Worm (Caenorhabditis elegans): ENCODE measurements around the gene hum-8.

hum-8 gene

DNA sequence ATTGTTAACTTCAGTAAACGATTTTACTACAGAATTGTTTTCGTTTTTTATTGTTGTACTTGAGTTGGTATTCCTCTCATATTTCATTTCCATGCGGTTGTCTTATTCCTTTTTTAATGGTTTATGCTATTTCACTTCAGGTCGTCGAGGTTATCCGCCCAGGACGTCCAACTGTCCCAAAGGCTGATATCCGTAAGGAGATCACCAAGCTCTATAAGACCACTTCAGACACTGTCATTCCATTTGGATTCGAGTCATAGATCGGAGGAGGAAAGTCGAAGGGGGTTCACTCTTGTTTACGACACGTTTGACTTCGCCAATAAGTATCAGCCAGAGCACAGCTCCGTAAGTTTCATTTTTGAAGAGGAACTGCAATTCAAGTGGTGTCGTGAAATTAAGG is 53.8 kb downstream of the hum-8 start, which contains the start of gene T07A9.14:
TSS of gene T07A9.14 (plus strand) at position 124 of the 400 bp plus-strand sequence.
- TF ChIP-seq sdc-2 (tag; optimal IDR thresholded peaks at IDR 0.05) = no peak

DNA sequence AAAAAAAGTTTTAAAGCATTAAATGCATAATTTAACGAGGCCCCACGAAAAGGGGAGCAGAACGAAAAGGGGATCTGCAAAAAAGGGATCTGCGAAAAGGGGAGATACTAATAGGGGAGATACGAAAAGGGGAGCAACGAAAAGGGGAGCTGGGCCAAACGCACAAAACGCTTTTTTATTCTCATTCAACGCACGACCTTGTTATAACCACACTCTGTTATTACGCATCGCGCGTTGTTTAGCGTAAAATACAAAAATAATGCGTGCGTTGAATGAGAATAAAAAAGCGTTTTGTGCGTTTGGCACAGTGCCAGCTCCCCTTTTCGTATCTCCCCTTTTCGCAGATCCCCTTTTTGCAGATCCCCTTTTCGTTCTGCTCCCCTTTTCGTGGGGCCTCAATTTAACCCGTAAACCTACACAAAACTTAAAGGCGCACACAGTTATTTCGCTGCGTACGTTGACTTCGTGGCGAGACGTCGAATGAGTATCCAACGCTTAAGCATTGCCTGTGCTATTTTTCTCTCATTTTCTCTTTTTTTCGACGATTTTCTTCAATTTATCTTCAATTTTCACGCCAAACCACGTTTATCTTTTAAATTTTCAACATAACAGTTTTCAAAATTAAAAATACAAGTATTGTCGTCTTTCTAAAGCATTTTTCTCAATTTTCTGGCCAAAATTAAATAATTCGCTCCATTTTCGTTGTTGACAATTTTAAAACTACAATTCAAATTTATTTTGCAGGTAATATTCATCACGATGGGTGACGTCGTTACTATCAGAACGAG is 55.0 kb downstream of the hum-8 start, which contains the start of gene rps-24:
TSS of gene rps-24 (plus strand) at position 738 of the 788 bp plus-strand sequence.
- TF ChIP-seq ref-2 (tag; optimal IDR thresholded peaks at IDR 0.05) (peak; percentile 97), pax-1 (tag; optimal IDR thresholded peaks at IDR 0.05) (peak; percentile 10), pha-2 (tag; optimal IDR thresholded peaks at IDR 0.05) (peak; percentile 33), ceh-19 (GFP tag; optimal IDR thresholded peaks at IDR 0.05) (peak; percentile 85), elt-2 (tag; optimal IDR thresholded peaks at IDR 0.05) (peak; percentile 78), fkh-6 (tag; optimal IDR thresholded peaks at IDR 0.05) (peak; percentile 86), zip-5 (tag; optimal IDR thresholded peaks at IDR 0.05) (peak; percentile 91), ceh-18 (tag; optimal IDR thresholded peaks at IDR 0.05) (peak; percentile 97), ceh-48 (tag; optimal IDR thresholded peaks at IDR 0.05) (peak; percentile 63), mec-3 (tag; optimal IDR thresholded peaks at IDR 0.05; ENCODE audit: borderline replicate concordance) (peak; percentile 98), ceh-45 (GFP tag; IDR thresholded peaks at IDR 0.05) (peak; percentile 68), ceh-2 (tag; optimal IDR thresholded peaks at IDR 0.05) (peak; percentile 98), hlh-30 (tag; optimal IDR thresholded peaks at IDR 0.05; ENCODE audit: insufficient read depth) (peak; percentile 26), hlh-15 (tag; optimal IDR thresholded peaks at IDR 0.05) (peak; percentile 75), C38D4.7 (GFP tag; optimal IDR thresholded peaks at IDR 0.05) (peak; percentile 51), unc-3 (GFP tag; conservative IDR thresholded peaks at IDR 0.05) (peak; percentile 69), unc-3 (tag; optimal IDR thresholded peaks at IDR 0.05) (peak; percentile 81), pros-1 (tag; optimal IDR thresholded peaks at IDR 0.05) (peak; percentile 22), gmeb-2 (tag; optimal IDR thresholded peaks at IDR 0.05) (peak; percentile 36), K02D7.2 (tag; optimal IDR thresholded peaks at IDR 0.05) (peak; percentile 50), ceh-24 (tag; optimal IDR thresholded peaks at IDR 0.05) (peak; percentile 31), sox-4 (tag; optimal IDR thresholded peaks at IDR 0.05) (peak; percentile 60), ceh-14 (tag; optimal IDR thresholded peaks at IDR 0.05) (peak; percentile 98), pqm-1 (tag; optimal IDR thresholded peaks at IDR 0.05) (peak; percentile 97), fax-1 (tag; optimal IDR thresholded peaks at IDR 0.05) (peak; percentile 93), dve-1 (tag; optimal IDR thresholded peaks at IDR 0.05) (peak; percentile 61), ets-4 (tag; optimal IDR thresholded peaks at IDR 0.05) (peak; percentile 96), ceh-34 (tag; optimal IDR thresholded peaks at IDR 0.05) (peak; percentile 97), ceh-6 (GFP tag; optimal IDR thresholded peaks at IDR 0.05) (peak; percentile 48), hlh-13 (GFP tag; optimal IDR thresholded peaks at IDR 0.05) (peak; percentile 49), syd-9 (tag; optimal IDR thresholded peaks at IDR 0.05) (peak; percentile 90), ztf-16 (tag; optimal IDR thresholded peaks at IDR 0.05) (peak; percentile 78), hlh-8 (tag; optimal IDR thresholded peaks at IDR 0.05) (peak; percentile 95), elt-4 (tag; optimal IDR thresholded peaks at IDR 0.05) (peak; percentile 88), ttx-3 (tag; optimal IDR thresholded peaks at IDR 0.05) (peak; percentile 66), unc-42 (tag; optimal IDR thresholded peaks at IDR 0.05) (peak; percentile 95), che-1 (tag; optimal IDR thresholded peaks at IDR 0.05) (peak; percentile 43), unc-86 (tag; optimal IDR thresholded peaks at IDR 0.05) (peak; percentile 86), sox-2 (GFP tag; IDR thresholded peaks at IDR 0.05) (peak; percentile 64), C08G9.2 (tag; optimal IDR thresholded peaks at IDR 0.05) (peak; percentile 96), tbx-7 (tag; optimal IDR thresholded peaks at IDR 0.05) (peak; percentile 92), lim-6 (tag; optimal IDR thresholded peaks at IDR 0.05) (peak; percentile 97), ceh-31 (tag; optimal IDR thresholded peaks at IDR 0.05) (peak; percentile 100), madf-2 (tag; optimal IDR thresholded peaks at IDR 0.05) (peak; percentile 43), hlh-6 (tag; optimal IDR thresholded peaks at IDR 0.05) (peak; percentile 86), rnt-1 (tag; optimal IDR thresholded peaks at IDR 0.05) (peak; percentile 98), nfya-1 (tag; optimal IDR thresholded peaks at IDR 0.05) (peak; percentile 86), ahr-1 (tag; optimal IDR thresholded peaks at IDR 0.05) (peak; percentile 93)

All from whole organism, late embryonic.